Worm (Caenorhabditis elegans): ENCODE measurements around the gene ins-13.

ce11 chrII:5522637-5523036, 22.0 kb downstream of the ins-13 start, which contains the start of gene ZK177.11:
- TF ChIP-seq aly-2 (tag; optimal IDR thresholded peaks at IDR 0.05) (no peak), mdl-1 (tag; optimal IDR thresholded peaks at IDR 0.05) (no peak), alr-1 (tag; optimal IDR thresholded peaks at IDR 0.05; ENCODE audit: borderline replicate concordance) (no peak), nhr-11 (tag; optimal IDR thresholded peaks at IDR 0.05) (no peak), nhr-77 (tag; optimal IDR thresholded peaks at IDR 0.05) (no peak), elt-2 (tag; optimal IDR thresholded peaks at IDR 0.05) (no peak), nhr-76 (tag; optimal IDR thresholded peaks at IDR 0.05) (no peak), efl-1 (optimal IDR thresholded peaks at IDR 0.05) (no peak), efl-1 (GFP tag; optimal IDR thresholded peaks at IDR 0.05 in 1 of 2) (no peak), C04F5.9 (tag; optimal IDR thresholded peaks at IDR 0.05) (no peak)
